Fruit fly (Drosophila melanogaster) S2 (cell line): ENCODE measurements around the gene Targ2.

ENCODE experiments used
- CG8478 ChIP-seq: fragments of >200 bp; optimal IDR thresholded peaks from 2 replicates; lab custom pipeline; 2018
- CTCF ChIP-seq, 2 experiments: fragments of >200 bp; optimal IDR thresholded peaks; 2 replicates each; lab custom pipeline; 2018

The Targ2 gene

DNA sequence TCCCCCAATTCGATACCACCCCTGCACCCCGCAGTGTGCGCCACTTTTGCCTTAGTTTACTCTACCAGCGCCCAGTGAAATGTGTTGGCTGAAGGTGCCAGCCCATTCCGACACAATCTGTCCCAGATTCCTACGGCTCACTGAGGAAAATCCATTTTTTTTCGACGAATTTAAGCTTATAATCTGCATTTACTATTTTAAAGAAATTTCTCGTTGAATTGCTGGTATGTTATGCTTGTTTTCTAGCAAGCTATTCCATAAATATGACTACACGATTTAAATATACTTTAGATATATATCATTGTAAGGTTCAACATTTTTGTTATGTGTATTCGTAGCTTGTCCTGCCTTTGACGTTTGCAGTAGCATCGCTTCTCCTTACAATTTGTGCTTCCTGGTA, 20.2 kb upstream of the Targ2 start:
- TF ChIP-seq CG8478 (lab: Kevin White, UChicago) (no peak), CTCF (optimal IDR thresholded peaks at IDR 0.05; lab: Kevin White, UChicago) (no peak)

DNA sequence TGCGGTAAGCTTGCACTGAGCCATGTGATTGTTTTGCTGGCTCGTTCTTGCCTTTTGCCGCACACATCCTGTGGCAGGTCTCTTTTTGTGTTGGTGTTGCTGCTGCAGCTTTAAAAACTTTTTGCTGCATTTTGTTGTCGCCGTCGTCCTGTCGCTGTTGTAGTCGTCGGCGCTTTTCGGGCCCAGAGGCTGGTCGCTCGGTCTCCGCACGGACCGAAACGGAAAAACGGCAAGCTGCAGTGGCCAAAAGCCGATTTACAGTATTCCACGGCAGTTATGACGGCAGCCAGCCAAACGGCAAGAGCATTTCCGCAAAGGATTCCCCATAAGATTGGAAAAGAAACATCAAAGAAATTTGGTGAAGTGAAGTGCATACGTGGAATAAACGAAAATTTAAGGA, 17.1 kb upstream of the Targ2 start, which contains the start of gene CG43219:
Gene CG43219 (plus strand): TSS at position 301 of the 400 bp plus-strand sequence.
- TF ChIP-seq CTCF (optimal IDR thresholded peaks at IDR 0.05; lab: Kevin White, UChicago) (no peak), CG8478 (lab: Kevin White, UChicago) (no peak)

DNA sequence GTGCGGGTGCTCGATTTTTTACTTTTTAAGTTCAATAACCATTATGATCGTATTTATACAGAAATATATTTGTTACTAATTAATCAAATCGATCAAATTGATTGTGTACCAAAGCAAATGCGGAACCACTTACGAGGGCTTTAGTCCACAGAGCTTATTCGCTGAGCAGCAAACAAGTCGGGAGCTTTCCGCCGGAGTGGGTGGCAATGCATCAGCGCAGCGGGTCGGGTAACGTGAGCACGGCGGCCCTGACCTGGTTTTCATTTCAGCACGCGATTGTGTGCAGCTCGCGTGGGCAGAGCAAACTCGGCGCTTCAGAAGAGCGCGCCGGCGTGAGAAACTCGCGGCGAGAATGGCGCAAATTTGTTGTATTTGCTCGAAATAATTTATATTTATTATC, 16.1 kb upstream of the Targ2 start:
- no peak for TF ChIP-seq CG8478 (lab: Kevin White, UChicago)
- TF ChIP-seq CTCF (optimal IDR thresholded peaks at IDR 0.05; lab: Kevin White, UChicago): no peak

DNA sequence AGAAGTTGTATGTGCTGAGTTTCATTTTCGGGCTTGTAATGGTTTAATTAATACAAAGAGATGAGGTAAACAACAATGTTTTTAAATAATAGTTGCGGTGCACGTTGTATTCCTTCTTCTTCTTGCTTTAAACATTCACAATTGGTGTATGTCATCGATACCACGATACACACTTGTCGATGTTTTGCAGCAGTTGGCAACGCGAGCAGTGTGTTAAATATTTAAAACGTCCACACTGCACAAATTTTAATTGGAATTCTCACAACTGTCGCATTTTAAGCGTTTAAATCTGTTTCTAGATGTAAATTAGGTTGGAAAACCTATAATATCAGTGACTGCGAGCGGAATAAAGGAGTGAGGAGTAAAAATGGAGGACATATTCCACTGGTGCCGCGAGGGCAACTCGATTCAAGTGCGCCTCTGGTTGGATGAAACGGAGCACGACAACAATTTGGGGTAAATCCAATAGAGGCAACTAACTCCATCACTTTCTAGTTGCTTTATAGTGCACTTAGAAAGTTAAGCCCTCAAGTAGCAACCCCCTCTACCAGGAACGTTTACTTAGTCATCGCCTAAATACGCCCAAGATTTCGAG, 13.8 kb upstream of the Targ2 start, which contains the start of the genes Trmt112 and Ilk:
Gene Trmt112 (minus strand): TSS at position 143 of the 595 bp plus-strand sequence.
Gene Ilk (plus strand): TSS at position 205 of the 595 bp plus-strand sequence.
- TF ChIP-seq CTCF (optimal IDR thresholded peaks at IDR 0.05; lab: Kevin White, UChicago): peak in 1 of 2 experiments; percentile 4
- no peak for TF ChIP-seq CG8478 (lab: Kevin White, UChicago)

DNA sequence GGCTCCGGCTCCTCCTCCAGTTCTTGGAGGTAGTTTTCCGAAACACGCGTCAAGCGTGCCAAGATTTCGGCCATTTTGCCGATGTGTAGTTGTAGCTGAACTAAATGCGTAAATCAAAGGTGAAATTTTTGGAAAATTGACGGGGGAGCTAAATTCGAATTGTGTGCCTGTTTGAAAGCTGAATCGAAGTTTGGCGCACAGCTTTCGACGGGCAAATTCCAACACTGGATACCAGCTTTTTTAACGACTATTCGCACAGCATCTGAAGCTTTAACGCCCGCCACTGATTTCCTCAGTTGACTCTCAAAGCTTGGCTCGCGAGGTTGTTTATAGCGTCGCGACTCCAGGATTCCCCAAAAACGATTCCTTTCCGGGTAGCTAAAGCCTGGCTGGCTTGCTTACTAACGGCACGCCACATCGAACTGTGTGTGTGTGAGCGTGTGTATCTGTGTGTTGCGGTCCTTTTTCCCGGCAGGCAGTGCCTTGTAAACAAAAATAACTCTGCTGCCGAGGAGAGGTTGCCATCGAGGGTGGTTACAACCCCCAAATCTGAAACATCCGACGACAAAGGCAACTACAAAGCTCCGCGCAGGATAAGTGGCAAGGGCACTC, 7.0 kb upstream of the Targ2 start, which contains the start of the genes CG10510 and CG10508:
Gene CG10510 (minus strand): TSS at position 164 of the 612 bp plus-strand sequence.
Gene CG10508 (plus strand): TSS at position 295 of the 612 bp plus-strand sequence.
- TF ChIP-seq CG8478 (lab: Kevin White, UChicago): no peak
- TF ChIP-seq CTCF (optimal IDR thresholded peaks at IDR 0.05; lab: Kevin White, UChicago): no peak

DNA sequence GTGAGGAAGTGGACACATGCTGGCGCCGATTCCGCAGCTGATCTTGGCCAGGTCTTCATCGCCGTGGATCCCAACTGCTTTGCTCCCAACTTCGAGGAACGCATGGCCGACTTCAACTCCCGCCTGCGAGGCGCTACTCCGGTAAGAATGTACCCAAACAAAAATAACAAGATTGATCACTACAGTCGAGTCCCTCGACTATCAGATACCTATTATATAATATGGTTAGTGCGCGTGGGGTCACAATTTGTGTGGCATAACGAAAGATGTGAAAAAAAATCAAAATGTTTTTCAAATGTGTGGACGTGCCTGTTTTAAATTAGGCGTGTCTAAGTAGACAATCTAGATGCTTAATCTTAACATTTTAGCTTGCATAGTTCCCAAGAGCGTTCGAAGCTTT, 3.5 kb upstream of the Targ2 start:
- TF ChIP-seq CTCF (optimal IDR thresholded peaks at IDR 0.05; lab: Kevin White, UChicago) (no peak), CG8478 (lab: Kevin White, UChicago) (no peak)

DNA sequence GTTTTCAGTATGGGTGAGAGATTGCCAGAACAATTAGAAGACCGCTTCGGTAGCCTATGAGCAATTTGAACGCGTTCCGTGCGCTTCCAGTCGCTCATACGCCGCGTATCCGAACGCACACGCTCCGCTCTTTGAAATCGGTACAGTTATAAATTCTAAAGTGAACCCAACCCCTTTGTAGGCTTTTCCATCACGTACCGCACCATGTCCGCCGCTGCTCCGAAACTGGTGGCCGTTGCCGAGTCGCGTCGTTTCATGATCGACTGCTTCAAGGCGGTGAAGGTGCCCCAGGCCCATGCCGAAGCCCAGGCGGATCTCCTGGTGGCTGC, 2.4 kb upstream of the Targ2 start:
- TF ChIP-seq CG8478 (lab: Kevin White, UChicago): no peak
- no peak for TF ChIP-seq CTCF (optimal IDR thresholded peaks at IDR 0.05; lab: Kevin White, UChicago)

DNA sequence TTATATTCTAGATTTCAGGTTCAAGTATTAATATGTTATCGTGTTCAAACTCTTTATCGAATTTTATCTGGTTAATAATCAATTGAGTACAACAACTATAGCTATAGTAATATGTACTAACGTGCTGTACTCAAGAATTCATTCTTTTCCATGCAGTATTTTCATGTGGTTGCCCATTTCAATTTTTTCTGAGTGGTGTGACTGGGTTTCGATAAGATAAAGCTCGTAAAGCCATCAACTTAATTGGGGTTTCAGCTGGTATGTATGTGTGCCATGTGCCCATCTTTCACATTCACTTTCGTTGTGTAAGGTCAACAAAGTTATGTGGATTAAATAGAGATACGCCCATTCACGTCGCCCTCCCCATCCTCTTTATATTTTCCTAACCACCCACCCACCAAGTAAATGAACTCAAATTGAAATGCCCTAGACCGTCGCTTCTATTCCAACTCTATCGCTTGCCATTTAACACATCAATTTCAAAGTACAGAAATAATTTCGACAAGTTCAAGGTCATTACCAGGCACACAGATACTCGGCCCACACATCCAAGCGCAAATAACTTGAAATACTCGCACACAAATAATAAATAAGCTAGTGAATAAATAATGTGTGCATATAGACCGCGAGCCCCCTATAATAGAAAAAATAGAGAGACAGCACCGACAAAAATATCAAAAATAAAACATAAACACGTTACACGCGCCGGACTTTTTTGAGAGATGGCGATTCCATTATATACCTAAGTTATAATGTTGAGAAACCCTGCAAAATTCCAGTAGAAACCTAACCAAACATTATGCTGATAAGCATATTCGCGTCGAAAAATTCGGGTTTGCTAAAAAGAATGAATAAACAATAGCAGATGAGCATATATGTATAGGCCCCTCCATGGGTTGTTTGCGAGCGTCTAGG, 1.8 kb upstream of the Targ2 start:
- no peak for TF ChIP-seq CG8478 (lab: Kevin White, UChicago)
- no peak for TF ChIP-seq CTCF (optimal IDR thresholded peaks at IDR 0.05; lab: Kevin White, UChicago)

DNA sequence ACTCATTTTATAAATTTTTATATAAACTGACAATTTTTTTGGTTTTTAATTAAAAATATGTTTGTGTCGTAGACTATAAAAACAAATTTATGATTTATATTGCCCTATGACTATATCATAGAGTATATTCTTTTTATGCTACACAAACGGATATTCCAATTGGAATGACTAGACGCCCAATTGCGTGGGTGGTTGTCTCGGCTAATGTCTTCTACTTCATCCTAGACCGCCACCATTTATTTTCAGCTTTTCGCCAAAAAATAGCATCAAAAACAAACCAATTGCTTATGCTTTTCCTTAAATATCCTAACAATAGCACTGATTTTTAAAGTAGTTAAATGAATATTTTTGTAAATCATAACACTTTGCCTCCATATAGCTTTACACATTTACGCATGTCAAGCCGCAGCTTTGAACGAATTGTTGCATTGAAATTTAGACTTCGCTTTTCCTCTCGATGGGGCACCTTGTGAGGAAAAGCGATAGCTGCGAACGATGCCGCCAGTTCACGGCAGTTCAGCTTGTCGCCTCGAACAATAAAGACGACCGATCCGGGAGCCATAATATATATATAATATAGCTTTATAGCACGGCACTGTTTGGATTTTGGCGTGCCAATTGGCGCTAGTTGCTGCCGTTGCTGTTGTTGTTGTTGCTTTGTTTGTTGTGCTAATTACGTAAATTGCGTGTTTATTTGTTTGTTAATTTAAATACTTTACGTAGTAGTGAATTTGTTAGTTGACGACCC, 829 bp downstream of the Targ2 start:
- TF ChIP-seq CG8478 (lab: Kevin White, UChicago) (no peak), CTCF (optimal IDR thresholded peaks at IDR 0.05; lab: Kevin White, UChicago) (peak in 1 of 2 experiments; percentile 24)

DNA sequence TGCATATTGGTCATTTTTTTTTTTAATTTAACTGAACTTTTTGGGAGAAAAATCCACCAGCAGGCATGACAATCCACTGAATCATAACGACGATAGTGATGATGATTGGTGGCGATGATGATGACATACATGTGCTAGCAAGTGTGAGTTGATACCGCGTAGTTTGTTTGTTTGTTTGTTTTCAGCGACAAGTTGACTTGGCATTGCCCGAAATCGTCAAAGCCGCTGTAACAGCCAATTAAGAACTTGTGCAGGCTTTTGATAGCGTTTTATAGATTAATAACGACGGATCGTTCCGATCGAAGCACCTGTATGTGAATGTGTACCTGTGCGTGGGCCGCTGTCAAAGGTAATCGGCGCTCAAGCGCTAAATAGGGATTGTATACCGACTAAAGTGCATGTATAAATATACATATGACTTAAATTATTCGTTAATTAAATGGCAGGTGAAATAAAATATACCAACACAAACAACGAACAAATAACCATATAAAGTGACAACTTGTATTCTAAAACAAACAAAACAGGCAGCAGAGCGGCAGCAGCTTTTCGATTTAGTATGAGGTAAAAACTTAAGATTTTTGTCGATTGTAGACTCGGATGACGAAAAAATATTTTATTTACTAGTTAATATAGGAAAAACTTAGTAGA, 1.7 kb downstream of the Targ2 start:
- no peak for TF ChIP-seq CTCF (optimal IDR thresholded peaks at IDR 0.05; lab: Kevin White, UChicago)

DNA sequence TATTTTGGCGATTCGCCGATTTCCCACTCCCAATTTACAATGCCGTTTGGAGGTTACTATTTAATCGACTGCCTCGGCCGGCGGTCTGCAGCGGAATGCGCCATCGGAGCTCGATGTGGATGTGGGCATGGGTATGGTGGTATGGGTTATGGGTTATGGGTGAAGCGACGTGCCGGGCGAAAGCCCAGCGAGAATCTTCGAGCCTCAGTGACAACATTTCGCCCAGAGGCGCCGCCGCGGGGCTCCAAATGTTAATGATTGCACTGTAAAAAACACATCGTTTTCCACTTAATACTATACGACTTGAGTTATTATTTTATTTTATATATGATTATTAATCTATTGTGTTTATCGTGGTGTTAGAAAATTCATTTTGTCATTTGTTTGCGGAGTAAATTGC, 2.4 kb downstream of the Targ2 start:
- TF ChIP-seq CG8478 (lab: Kevin White, UChicago): no peak
- no peak for TF ChIP-seq CTCF (optimal IDR thresholded peaks at IDR 0.05; lab: Kevin White, UChicago)

DNA sequence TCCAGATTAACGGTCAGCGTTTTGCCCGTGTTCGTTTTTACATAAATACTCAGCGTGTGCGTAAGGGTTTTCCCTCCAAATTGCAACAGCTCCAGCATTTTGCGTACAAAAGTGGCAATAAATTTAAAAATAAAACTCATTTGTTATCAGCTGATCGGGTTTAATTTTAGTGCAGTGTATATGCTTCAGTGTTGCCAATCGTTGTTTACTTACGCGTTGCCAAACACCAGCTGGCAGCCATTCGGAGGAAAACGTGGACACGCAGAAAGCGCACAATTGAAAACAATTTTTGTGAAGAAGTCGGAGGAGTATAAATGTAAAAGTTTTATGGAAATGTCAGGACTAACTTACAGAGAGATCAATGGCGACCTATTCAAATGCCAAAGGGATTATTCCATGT, 6.5 kb downstream of the Targ2 start, which contains the start of the genes Targ3 and park:
Gene Targ3 (plus strand): TSS at position 269 of the 400 bp plus-strand sequence.
Gene park (minus strand): TSS at position 291 of the 400 bp plus-strand sequence.
- TF ChIP-seq CTCF (optimal IDR thresholded peaks at IDR 0.05; lab: Kevin White, UChicago) (no peak), CG8478 (lab: Kevin White, UChicago) (no peak)

DNA sequence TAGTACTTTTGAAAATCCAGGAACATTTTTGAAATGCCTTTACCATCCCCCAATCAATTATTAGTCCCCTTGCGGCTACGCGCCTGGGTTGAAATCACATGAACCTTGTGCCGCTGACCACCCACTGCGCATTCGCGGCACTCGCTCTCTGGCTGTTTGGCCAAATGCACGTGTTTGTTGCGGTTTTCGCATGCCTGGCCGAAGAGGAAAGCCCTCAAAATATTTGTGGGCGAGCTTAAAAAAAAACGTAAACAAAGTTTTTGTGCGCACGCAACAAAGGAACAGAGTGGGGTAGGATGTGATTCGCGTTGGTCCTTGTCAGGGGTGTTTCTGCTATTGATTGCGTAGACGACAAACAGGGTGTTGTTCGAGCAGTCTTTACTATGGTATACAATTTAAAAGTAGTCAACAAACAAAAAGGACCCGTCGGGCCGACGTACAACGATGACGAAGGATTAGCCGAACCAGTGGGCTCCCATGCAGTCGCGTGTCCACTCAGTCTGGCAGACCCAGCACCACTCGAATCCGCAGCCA, 8.6 kb downstream of the Targ2 start:
- TF ChIP-seq CTCF (optimal IDR thresholded peaks at IDR 0.05; lab: Kevin White, UChicago): no peak
- no peak for TF ChIP-seq CG8478 (lab: Kevin White, UChicago)
